Fruit fly (Drosophila melanogaster) S2 (cell line): ENCODE results near the gene bon.

Source experiments
- CG8478 ChIP-seq: fragments of >200 bp; optimal IDR thresholded peaks from 2 replicates; lab custom pipeline; 2018
- CTCF ChIP-seq, 2 experiments: fragments of >200 bp; optimal IDR thresholded peaks; 2 replicates each; lab custom pipeline; 2018

DNA sequence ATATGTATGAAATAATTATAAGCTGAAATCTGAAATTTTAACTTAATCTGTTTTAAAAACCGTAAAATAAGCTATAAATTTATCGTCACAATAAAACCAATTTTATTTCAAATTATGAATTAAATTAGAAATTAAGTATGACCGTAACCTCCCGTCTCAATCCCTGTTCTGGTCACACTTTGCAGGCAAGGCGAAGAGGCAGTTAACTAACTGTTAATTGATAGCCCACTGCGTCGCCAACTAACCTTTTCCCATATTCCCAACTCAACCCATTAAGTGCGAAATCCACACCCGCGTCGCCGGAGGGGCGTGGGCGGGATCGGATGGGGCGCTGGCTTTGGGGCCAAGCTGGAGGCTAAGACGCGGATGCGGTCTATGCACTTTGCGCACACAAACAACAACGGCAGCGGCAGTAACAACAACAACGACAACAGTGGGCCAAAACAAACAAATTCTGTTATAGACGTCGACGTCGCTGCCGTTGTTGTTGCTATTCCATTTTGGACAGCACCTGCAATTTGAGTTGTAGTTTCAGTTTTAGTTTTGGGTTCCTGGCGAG lies 32.2 kb upstream of the bon start, which contains the start of gene CG5191:
- TF ChIP-seq CTCF (optimal IDR thresholded peaks at IDR 0.05; lab: Kevin White, UChicago) (no peak), CG8478 (lab: Kevin White, UChicago) (no peak)
